Worm (Caenorhabditis elegans) whole organism, late embryonic: ENCODE measurements around the gene zyg-11.

ENCODE experiments used
- ceh-18 ChIP-seq: sonication (generic microtip); optimal IDR thresholded peaks from 2 replicates; lab custom pipeline; 2016; ENCODE audit warnings: missing genetic modification characterization, missing compliant biosample characterization
- mec-3 ChIP-seq: sonication (generic microtip); optimal IDR thresholded peaks from 2 replicates; lab custom pipeline; 2016; ENCODE audit warnings: borderline replicate concordance, missing genetic modification characterization, missing compliant biosample characterization
- nfya-1 ChIP-seq: sonication (generic microtip); optimal IDR thresholded peaks from 2 replicates; lab custom pipeline; 2017; ENCODE audit warnings: missing genetic modification characterization, mild to moderate bottlenecking, missing compliant biosample characterization, antibody characterized with exemption, moderate library complexity
- nhr-11 ChIP-seq: fragments of 150-350 bp; optimal IDR thresholded peaks from 2 replicates; lab custom pipeline; 2014; ENCODE audit warnings: missing biosample characterization, missing genetic modification characterization
- pha-2 ChIP-seq: sonication (generic microtip); optimal IDR thresholded peaks from 2 replicates; lab custom pipeline; 2017; ENCODE audit warnings: mild to moderate bottlenecking, missing genetic modification characterization, missing compliant biosample characterization
- pha-4 ChIP-seq: fragments of 150-350 bp; optimal IDR thresholded peaks from 2 replicates; lab custom pipeline; 2018; ENCODE audit warnings: missing biosample characterization, missing genetic modification reagents, missing genetic modification characterization
- rnt-1 ChIP-seq: sonication (generic microtip); optimal IDR thresholded peaks from 2 replicates; lab custom pipeline; 2016; ENCODE audit warnings: missing genetic modification characterization, missing compliant biosample characterization
- sox-2 ChIP-seq: fragments of 200-800 bp; sonication (Bioruptor generic); IDR thresholded peaks from 2 replicates; pipeline ENCODE4 v1.3.6; 2022; ENCODE audit warnings: missing genetic modification reagents, missing genetic modification characterization, missing compliant biosample characterization
- tbx-2 ChIP-seq: sonication (generic microtip); optimal IDR thresholded peaks from 2 replicates; lab custom pipeline; 2016; ENCODE audit warnings: missing genetic modification characterization, missing compliant biosample characterization
- unc-55 ChIP-seq: sonication (generic microtip); optimal IDR thresholded peaks from 2 replicates; lab custom pipeline; 2017; ENCODE audit warnings: missing biosample characterization, missing genetic modification reagents, missing genetic modification characterization

ce11 chrII:8065985-8066384, 48.5 kb downstream of the zyg-11 start, which contains the start of gene pdha-1:
- no peak for TF ChIP-seq pha-4 (tag; lab: Kevin White, UChicago)
- no peak for TF ChIP-seq tbx-2 (tag; lab: Kevin White, UChicago)
- no peak for TF ChIP-seq rnt-1 (tag; lab: Kevin White, UChicago)
- no peak for TF ChIP-seq nhr-11 (tag; lab: Kevin White, UChicago)
- no peak for TF ChIP-seq mec-3 (tag; lab: Kevin White, UChicago)
- TF ChIP-seq unc-55: no peak
- no peak for TF ChIP-seq pha-2 (tag; lab: Kevin White, UChicago)
- no peak for TF ChIP-seq ceh-18 (tag; lab: Kevin White, UChicago)
- no peak for TF ChIP-seq nfya-1
- no peak for TF ChIP-seq sox-2 (GFP tag; lab: Robert Waterston, UW)
